Worm (Caenorhabditis elegans): Measurements from ENCODE around the gene F58G1.7.

The F58G1.7 gene

ce11 chrII:12907070-12907469, 41.0 kb downstream of the F58G1.7 start, which contains the start of gene nspb-11:
TSS of gene nspb-11 (plus strand) at chrII:12907370.
- TF ChIP-seq daf-16 (GFP tag; optimal IDR thresholded peaks at IDR 0.05) (no peak), daf-16 (tag; optimal IDR thresholded peaks at IDR 0.05) (no peak), php-3 (GFP tag; IDR thresholded peaks at IDR 0.05) (no peak), unc-62 (GFP tag; optimal IDR thresholded peaks at IDR 0.05 in 1 of 2) (peak in 1 of 2 experiments; percentile 13), unc-62 (tag; optimal IDR thresholded peaks at IDR 0.05) (no peak), attf-4 (tag; optimal IDR thresholded peaks at IDR 0.05) (no peak)

ce11 chrII:12904174-12904573, 43.9 kb downstream of the F58G1.7 start, which contains the start of gene clec-66:
TSS of gene clec-66 (plus strand) at chrII:12904398.
- TF ChIP-seq skn-1 (tag; optimal IDR thresholded peaks at IDR 0.05) (no peak), egl-43 (GFP tag; IDR thresholded peaks at IDR 0.05) (no peak), nhr-6 (tag; optimal IDR thresholded peaks at IDR 0.05) (peak; percentile 30), mes-2 (tag; optimal IDR thresholded peaks at IDR 0.05; ENCODE audit: poor library complexity, severe bottlenecking) (no peak), nhr-42 (GFP tag; IDR thresholded peaks at IDR 0.05) (no peak), Y48G9A.11 (GFP tag; IDR thresholded peaks at IDR 0.05) (no peak), pqm-1 (tag; optimal IDR thresholded peaks at IDR 0.05) (peak; percentile 67), nhr-11 (tag; optimal IDR thresholded peaks at IDR 0.05) (no peak), dmd-6 (GFP tag; IDR thresholded peaks at IDR 0.05) (peak; percentile 47; the same call in 1 of the 2 replicates), tra-1 (GFP tag; IDR thresholded peaks at IDR 0.05) (no peak), mxl-3 (GFP tag; optimal IDR thresholded peaks at IDR 0.05) (no peak), nhr-25 (tag; optimal IDR thresholded peaks at IDR 0.05; ENCODE audit: borderline replicate concordance, insufficient read depth) (no peak), ztf-11 (tag; optimal IDR thresholded peaks at IDR 0.05) (no peak), nhr-48 (tag; optimal IDR thresholded peaks at IDR 0.05) (no peak)

- TF ChIP-seq hlh-11 (tag; optimal IDR thresholded peaks at IDR 0.05) (peak; percentile 2), pqm-1 (tag; optimal IDR thresholded peaks at IDR 0.05) (peak; percentile 47), nhr-76 (tag; optimal IDR thresholded peaks at IDR 0.05) (no peak), T26A8.4 (GFP tag; IDR thresholded peaks at IDR 0.05) (no peak), dmd-6 (GFP tag; IDR thresholded peaks at IDR 0.05) (peak; percentile 12; the same call in 1 of the 2 replicates), nhr-28 (tag; optimal IDR thresholded peaks at IDR 0.05) (peak; percentile 39)
Measured at ce11 chrII:12901025-12901424, 47.0 kb downstream of the F58G1.7 start, which contains the start of gene clec-65. TSS of gene clec-65 (plus strand) at chrII:12901325.

ce11 chrII:12897942-12898341, 50.1 kb downstream of the F58G1.7 start, which contains the start of gene clec-64:
TSS of gene clec-64 (plus strand) at chrII:12898242.
- TF ChIP-seq dmd-8 (GFP tag; IDR thresholded peaks at IDR 0.05) (no peak), Y75B8A.6 (GFP tag; IDR thresholded peaks at IDR 0.05) (no peak), vab-7 (GFP tag; IDR thresholded peaks at IDR 0.05) (no peak), nhr-25 (tag; optimal IDR thresholded peaks at IDR 0.05; ENCODE audit: borderline replicate concordance, insufficient read depth) (no peak), ceh-28 (tag; optimal IDR thresholded peaks at IDR 0.05) (no peak), F37D6.2 (tag; optimal IDR thresholded peaks at IDR 0.05) (no peak), zip-2 (tag; optimal IDR thresholded peaks at IDR 0.05) (no peak), daf-8 (GFP tag; IDR thresholded peaks at IDR 0.05) (no peak), nhr-237 (tag; optimal IDR thresholded peaks at IDR 0.05) (no peak)

- TF ChIP-seq T20F7.1 (GFP tag; optimal IDR thresholded peaks at IDR 0.05): no peak
- TF ChIP-seq fos-1 (tag; optimal IDR thresholded peaks at IDR 0.05): no peak
- TF ChIP-seq nhr-77 (tag; optimal IDR thresholded peaks at IDR 0.05): peak; percentile 42
- TF ChIP-seq ceh-62 (tag; optimal IDR thresholded peaks at IDR 0.05): no peak
- TF ChIP-seq madf-9 (GFP tag; conservative IDR thresholded peaks at IDR 0.05): no peak
- peak; percentile 93 for TF ChIP-seq aha-1 (tag)
- TF ChIP-seq daf-19 (GFP tag; conservative IDR thresholded peaks at IDR 0.05): no peak
- peak; percentile 2 for TF ChIP-seq mes-2 (tag; optimal IDR thresholded peaks at IDR 0.05; ENCODE audit: poor library complexity, severe bottlenecking)
- no peak for TF ChIP-seq nhr-11 (tag; optimal IDR thresholded peaks at IDR 0.05)
- TF ChIP-seq php-3 (GFP tag; IDR thresholded peaks at IDR 0.05): no peak
Measured at ce11 chrII:12897361-12897760, 50.7 kb downstream of the F58G1.7 start.

Measured in whole organism, L4 larva.